Worm (Caenorhabditis elegans) whole organism, young adult: ENCODE data around the gene prmt-4.

Experiments used
- B0019.2 ChIP-seq: fragments of 200-800 bp; sonication (Bioruptor generic); conservative IDR thresholded peaks from 2 replicates; pipeline ENCODE4 v1.3.6; 2022; ENCODE audit warnings: missing genetic modification reagents, missing genetic modification characterization, missing compliant biosample characterization
- C06A6.2 ChIP-seq: fragments of 200-800 bp; sonication (Bioruptor generic); conservative IDR thresholded peaks from 2 replicates; pipeline ENCODE4 v1.3.6; 2022; ENCODE audit warnings: missing genetic modification characterization, missing compliant biosample characterization
- C17E4.6 ChIP-seq: fragments of 200-800 bp; sonication (Bioruptor generic); IDR thresholded peaks from 2 replicates; pipeline ENCODE4 v1.3.6; 2022; ENCODE audit warnings: missing genetic modification reagents, missing genetic modification characterization, missing compliant biosample characterization
- F10E7.11 ChIP-seq: sonication (generic microtip); optimal IDR thresholded peaks from 2 replicates; lab custom pipeline; 2017; ENCODE audit warnings: mild to moderate bottlenecking, missing genetic modification characterization, moderate library complexity, missing compliant biosample characterization
- F23B12.7 ChIP-seq: sonication (generic microtip); optimal IDR thresholded peaks from 2 replicates; lab custom pipeline; 2017; ENCODE audit warnings: missing genetic modification characterization, mild to moderate bottlenecking, missing compliant biosample characterization, antibody characterized with exemption, moderate library complexity; ENCODE audit not compliant: insufficient read depth
- F37B4.10 ChIP-seq: fragments of 200-800 bp; sonication (Bioruptor generic); IDR thresholded peaks from 2 replicates; pipeline ENCODE4 v1.3.6; 2022; ENCODE audit warnings: missing genetic modification characterization, missing compliant biosample characterization
- F52B5.7 ChIP-seq: sonication (generic microtip); optimal IDR thresholded peaks from 2 replicates; lab custom pipeline; 2016; ENCODE audit warnings: mild to moderate bottlenecking, missing genetic modification characterization, missing compliant biosample characterization
- F57C9.4 ChIP-seq: sonication (generic microtip); optimal IDR thresholded peaks from 2 replicates; lab custom pipeline; 2017; ENCODE audit warnings: mild to moderate bottlenecking, missing genetic modification characterization, missing compliant biosample characterization
- Y56A3A.18 ChIP-seq: fragments of 200-800 bp; sonication (Bioruptor generic); IDR thresholded peaks from 2 replicates; pipeline ENCODE4 v1.3.6; 2022; ENCODE audit warnings: missing genetic modification reagents, missing genetic modification characterization, missing compliant biosample characterization
- Y67H2A.10 ChIP-seq: fragments of 200-800 bp; sonication (Bioruptor generic); conservative IDR thresholded peaks from 2 replicates; pipeline ENCODE4 v1.3.6; 2022; ENCODE audit warnings: missing genetic modification reagents, missing genetic modification characterization, missing compliant biosample characterization
- ama-1 ChIP-seq, 3 experiments: fragments of 150-350 bp in 1 of 3; sonication (generic microtip) in 2 of 3; optimal IDR thresholded peaks; 2 replicates each; lab custom pipeline; 2014 to 2018; ENCODE audit warnings: missing biosample characterization in 2 of 3, missing genetic modification characterization in 2 of 3, missing genetic modification reagents in 2 of 3
- bed-2 ChIP-seq: fragments of 200-800 bp; sonication (Bioruptor generic); IDR thresholded peaks from 2 replicates; pipeline ENCODE4 v1.3.6; 2022; ENCODE audit warnings: missing genetic modification reagents, missing genetic modification characterization, missing compliant biosample characterization
- ccch-3 ChIP-seq: fragments of 200-800 bp; sonication (Bioruptor generic); optimal IDR thresholded peaks from 2 replicates; lab custom pipeline; 2018; ENCODE audit warnings: mild to moderate bottlenecking, missing genetic modification characterization, missing compliant biosample characterization
- ceh-40 ChIP-seq: fragments of 200-800 bp; sonication (Bioruptor generic); IDR thresholded peaks from 2 replicates; pipeline ENCODE4 v1.3.6; 2022; ENCODE audit warnings: missing genetic modification characterization, missing compliant biosample characterization
- ceh-91 ChIP-seq: fragments of 200-800 bp; sonication (Bioruptor generic); IDR thresholded peaks from 2 replicates; pipeline ENCODE4 v1.3.6; 2022; ENCODE audit warnings: missing genetic modification reagents, missing genetic modification characterization, missing compliant biosample characterization
- chd-7 ChIP-seq: sonication (generic microtip); optimal IDR thresholded peaks from 2 replicates; lab custom pipeline; 2016; ENCODE audit warnings: mild to moderate bottlenecking, missing genetic modification characterization, moderate library complexity, missing compliant biosample characterization
- dpl-1 ChIP-seq: fragments of 150-350 bp; optimal IDR thresholded peaks from 2 replicates; lab custom pipeline; 2014; ENCODE audit warnings: missing biosample characterization, missing genetic modification reagents, missing genetic modification characterization
- efl-1 ChIP-seq: fragments of 150-350 bp; optimal IDR thresholded peaks from 2 replicates; lab custom pipeline; 2014; ENCODE audit warnings: missing biosample characterization, missing genetic modification reagents, missing genetic modification characterization
- ekl-4 ChIP-seq: fragments of 200-800 bp; sonication (Bioruptor generic); IDR thresholded peaks from 2 replicates; pipeline ENCODE4 v1.3.6; 2022; ENCODE audit warnings: missing genetic modification reagents, missing genetic modification characterization, missing compliant biosample characterization
- ets-4 ChIP-seq: fragments of 200-800 bp; sonication (Bioruptor generic); optimal IDR thresholded peaks from 2 replicates; lab custom pipeline; 2018; ENCODE audit warnings: mild to moderate bottlenecking, missing genetic modification characterization, missing compliant biosample characterization
- gei-17 ChIP-seq: fragments of 200-800 bp; sonication (Bioruptor generic); optimal IDR thresholded peaks from 2 replicates; lab custom pipeline; 2018; ENCODE audit warnings: mild to moderate bottlenecking, missing genetic modification characterization, missing compliant biosample characterization
- hmg-1.2 ChIP-seq: fragments of 200-800 bp; sonication (Bioruptor generic); IDR thresholded peaks from 2 replicates; pipeline ENCODE4 v1.3.6; 2022; ENCODE audit warnings: missing genetic modification reagents, missing genetic modification characterization, missing compliant biosample characterization
- let-526 ChIP-seq: fragments of 200-800 bp; sonication (Bioruptor generic); IDR thresholded peaks from 2 replicates; pipeline ENCODE4 v1.3.6; 2022; ENCODE audit warnings: missing genetic modification reagents, missing genetic modification characterization, missing compliant biosample characterization
- let-607 ChIP-seq, 2 experiments: fragments of 200-800 bp in 1 of 2; sonication (Bioruptor generic) in 1 of 2; sonication (generic microtip) in 1 of 2; optimal IDR thresholded peaks; 2 replicates each; lab custom pipeline; 2016 to 2018; ENCODE audit warnings: mild to moderate bottlenecking in 2 of 2, missing compliant biosample characterization in 2 of 2, missing genetic modification characterization in 2 of 2, moderate library complexity in 2 of 2, missing genotype in 1 of 2
- lin-54 ChIP-seq: fragments of 200-800 bp; sonication (Bioruptor generic); optimal IDR thresholded peaks from 2 replicates; lab custom pipeline; 2018; ENCODE audit warnings: mild to moderate bottlenecking, missing genetic modification characterization, missing compliant biosample characterization
- madf-3 ChIP-seq: fragments of 200-800 bp; sonication (Bioruptor generic); IDR thresholded peaks from 2 replicates; pipeline ENCODE4 v1.3.6; 2022; ENCODE audit warnings: missing genetic modification reagents, missing genetic modification characterization, missing compliant biosample characterization
- mel-28 ChIP-seq: sonication (generic microtip); optimal IDR thresholded peaks from 2 replicates; lab custom pipeline; 2016; ENCODE audit warnings: borderline replicate concordance, mild to moderate bottlenecking, missing genetic modification characterization, missing compliant biosample characterization
- nfya-2 ChIP-seq: fragments of 200-800 bp; sonication (Bioruptor generic); IDR thresholded peaks from 2 replicates; pipeline ENCODE4 v1.3.6; 2022; ENCODE audit warnings: missing genetic modification reagents, missing genetic modification characterization, missing compliant biosample characterization
- nhr-120 ChIP-seq: fragments of 200-800 bp; sonication (Bioruptor generic); IDR thresholded peaks from 2 replicates; pipeline ENCODE4 v1.3.6; 2022; ENCODE audit warnings: missing genetic modification characterization, missing compliant biosample characterization
- nhr-80 ChIP-seq: sonication (generic microtip); optimal IDR thresholded peaks from 2 replicates; lab custom pipeline; 2016; ENCODE audit warnings: missing genetic modification characterization, missing compliant biosample characterization
- snpc-1.1 ChIP-seq: sonication (generic microtip); optimal IDR thresholded peaks from 2 replicates; lab custom pipeline; 2017; ENCODE audit warnings: missing genetic modification characterization, mild to moderate bottlenecking, missing compliant biosample characterization, antibody characterized with exemption, moderate library complexity, missing genotype, missing genetic modification reagents; ENCODE audit not compliant: insufficient read depth
- sptf-2 ChIP-seq: fragments of 200-800 bp; sonication (Bioruptor generic); optimal IDR thresholded peaks from 2 replicates; lab custom pipeline; 2018; ENCODE audit warnings: mild to moderate bottlenecking, missing genetic modification characterization, missing compliant biosample characterization
- tlf-1 ChIP-seq: fragments of 200-800 bp; sonication (Bioruptor generic); optimal IDR thresholded peaks from 2 replicates; lab custom pipeline; 2018; ENCODE audit warnings: mild to moderate bottlenecking, missing genetic modification characterization, missing compliant biosample characterization
- unc-62 ChIP-seq: fragments of 150-350 bp; optimal IDR thresholded peaks from 2 replicates; lab custom pipeline; 2014; ENCODE audit warnings: missing biosample characterization, missing genetic modification reagents, missing genetic modification characterization
- zfh-2 ChIP-seq: fragments of 200-800 bp; sonication (Bioruptor generic); conservative IDR thresholded peaks from 2 replicates; pipeline ENCODE4 v1.3.6; 2022; ENCODE audit warnings: missing genetic modification reagents, missing genetic modification characterization, missing compliant biosample characterization
- ztf-18 ChIP-seq: sonication (generic microtip); optimal IDR thresholded peaks from 2 replicates; lab custom pipeline; 2016; ENCODE audit warnings: missing genotype, mild to moderate bottlenecking, missing genetic modification characterization, missing compliant biosample characterization
- ztf-28 ChIP-seq: fragments of 200-800 bp; sonication (Bioruptor generic); IDR thresholded peaks from 2 replicates; pipeline ENCODE4 v1.3.6; 2022; ENCODE audit warnings: missing genetic modification reagents, missing genetic modification characterization, missing compliant biosample characterization

The prmt-4 gene

ce11 chrIV:596292-596952 lies 7.0 kb downstream of the prmt-4 start, which contains the start of the genes C18H7.7 and C18H7.11:
C18H7.7 (minus strand) TSS chrIV:596392.
C18H7.11 (plus strand) TSS chrIV:596902.
- TF ChIP-seq ceh-91 (GFP tag; lab: Robert Waterston, UW), result no peak
- TF ChIP-seq ets-4, result no peak
- peak; percentile 21 for TF ChIP-seq nhr-80 (tag; lab: Kevin White, UChicago)
- TF ChIP-seq F10E7.11, result no peak
- no peak for TF ChIP-seq ekl-4 (GFP tag; lab: Robert Waterston, UW)

- peak; percentile 61; the same call in 1 of the 2 replicates for TF ChIP-seq zfh-2 (GFP tag; lab: Robert Waterston, UW)
- no peak for TF ChIP-seq chd-7 (tag; lab: Kevin White, UChicago)
These were observed 8.6 kb downstream of the prmt-4 start for ce11 chrIV:594840-595239.

- TF ChIP-seq dpl-1 (no peak), ama-1 (optimal IDR thresholded peaks at IDR 0.05; lab: Kevin White, UChicago) (no peak), ama-1 (GFP tag; optimal IDR thresholded peaks at IDR 0.05; lab: Kevin White, UChicago) (no peak)
These were observed 10.4 kb downstream of the prmt-4 start, which contains the start of gene C18H7.4 for ce11 chrIV:593029-593428. C18H7.4 (plus strand) TSS chrIV:593329.

ce11 chrIV:592382-592781 lies 11.1 kb downstream of the prmt-4 start, which contains the start of gene C18H7.6:
C18H7.6 (minus strand) TSS chrIV:592485.
- TF ChIP-seq madf-3 (GFP tag; lab: Robert Waterston, UW), result no peak
- TF ChIP-seq nfya-2 (GFP tag; lab: Robert Waterston, UW), result no peak
- TF ChIP-seq ceh-40 (GFP tag; lab: Robert Waterston, UW), result no peak
- TF ChIP-seq Y67H2A.10 (GFP tag; lab: Robert Waterston, UW), result no peak
- TF ChIP-seq C06A6.2 (GFP tag; lab: Robert Waterston, UW), result no peak
- TF ChIP-seq unc-62 (GFP tag; lab: Kevin White, UChicago), result no peak
- no peak for TF ChIP-seq let-526 (GFP tag; lab: Robert Waterston, UW)
- no peak for TF ChIP-seq C17E4.6 (GFP tag; lab: Robert Waterston, UW)
- no peak for TF ChIP-seq gei-17 (GFP tag; lab: Kevin White, UChicago)
- TF ChIP-seq ztf-18 (tag; lab: Kevin White, UChicago), result no peak
- TF ChIP-seq nhr-120 (GFP tag; lab: Robert Waterston, UW), result no peak
- no peak for TF ChIP-seq lin-54 (GFP tag; lab: Kevin White, UChicago)
- TF ChIP-seq F37B4.10 (GFP tag; lab: Robert Waterston, UW), result no peak
- no peak for TF ChIP-seq let-607 (tag; optimal IDR thresholded peaks at IDR 0.05; lab: Kevin White, UChicago)
- no peak for TF ChIP-seq ccch-3 (GFP tag; lab: Kevin White, UChicago)
- TF ChIP-seq bed-2 (GFP tag; lab: Robert Waterston, UW), result no peak
- TF ChIP-seq nhr-80 (tag; lab: Kevin White, UChicago), result no peak
- no peak for TF ChIP-seq sptf-2 (GFP tag; lab: Kevin White, UChicago)

- TF ChIP-seq snpc-1.1 (tag; lab: Kevin White, UChicago) (no peak), F52B5.7 (tag; lab: Kevin White, UChicago) (no peak), efl-1 (GFP tag; lab: Kevin White, UChicago) (no peak), ztf-28 (no peak), F23B12.7 (tag; lab: Kevin White, UChicago) (no peak), tlf-1 (GFP tag; lab: Kevin White, UChicago) (no peak), Y56A3A.18 (no peak), mel-28 (no peak), F57C9.4 (tag; lab: Kevin White, UChicago) (no peak), B0019.2 (no peak), hmg-1.2 (GFP tag; lab: Robert Waterston, UW) (no peak), ccch-3 (GFP tag; lab: Kevin White, UChicago) (no peak)
These were observed 15.7 kb downstream of the prmt-4 start, which contains the start of gene C18H7.12 for ce11 chrIV:587729-588128. C18H7.12 (minus strand) TSS chrIV:587829.
